Worm (Caenorhabditis elegans) whole organism, early embryonic: ENCODE data around the gene rmd-2.

Source experiments
- F13C5.2 ChIP-seq: sonication (generic microtip); optimal IDR thresholded peaks from 2 replicates; lab custom pipeline; 2017; ENCODE audit warnings: mild to moderate bottlenecking, missing genetic modification characterization, inconsistent platforms, missing compliant biosample characterization
- ama-1 ChIP-seq: fragments of 150-350 bp; optimal IDR thresholded peaks from 2 replicates; lab custom pipeline; 2014
- ceh-13 ChIP-seq: fragments of 200-800 bp; sonication (Bioruptor generic); optimal IDR thresholded peaks from 2 replicates; lab custom pipeline; 2018; ENCODE audit warnings: mild to moderate bottlenecking, missing genetic modification characterization, missing compliant biosample characterization
- ceh-36 ChIP-seq: sonication (generic microtip); optimal IDR thresholded peaks from 2 replicates; lab custom pipeline; 2016; ENCODE audit warnings: missing genetic modification characterization, inconsistent platforms, missing compliant biosample characterization
- ets-7 ChIP-seq: sonication (generic microtip); optimal IDR thresholded peaks from 2 replicates; lab custom pipeline; 2016; ENCODE audit warnings: missing genotype, missing genetic modification characterization, missing compliant biosample characterization
- flt-1 ChIP-seq: fragments of 200-800 bp; sonication (Bioruptor generic); IDR thresholded peaks from 2 replicates; pipeline ENCODE4 v1.3.6; 2022; ENCODE audit warnings: missing genetic modification characterization, missing compliant biosample characterization
- hmbx-1 ChIP-seq: sonication (generic microtip); optimal IDR thresholded peaks from 2 replicates; lab custom pipeline; 2016; ENCODE audit warnings: mild to moderate bottlenecking, missing genetic modification characterization, missing compliant biosample characterization
- hmg-4 ChIP-seq: fragments of 200-800 bp; sonication (Bioruptor generic); optimal IDR thresholded peaks from 2 replicates; lab custom pipeline; 2018; ENCODE audit warnings: mild to moderate bottlenecking, missing genetic modification characterization, missing compliant biosample characterization
- hnd-1 ChIP-seq: sonication (generic microtip); optimal IDR thresholded peaks from 2 replicates; lab custom pipeline; 2016; ENCODE audit warnings: missing genetic modification characterization, missing compliant biosample characterization
- pes-1 ChIP-seq: fragments of 200-800 bp; sonication (Bioruptor generic); IDR thresholded peaks from 2 replicates; pipeline ENCODE4 v1.3.6; 2022; ENCODE audit warnings: missing genetic modification reagents, missing genetic modification characterization, missing compliant biosample characterization
- scrt-1 ChIP-seq: fragments of 200-800 bp; sonication (Bioruptor generic); IDR thresholded peaks from 2 replicates; pipeline ENCODE4 v1.3.6; 2022; ENCODE audit warnings: missing genetic modification characterization, missing compliant biosample characterization
- tbx-11 ChIP-seq: fragments of 200-800 bp; sonication (Bioruptor generic); IDR thresholded peaks from 2 replicates; pipeline ENCODE4 v1.3.6; 2022; ENCODE audit warnings: missing genetic modification characterization, missing compliant biosample characterization
- tbx-37 ChIP-seq: fragments of 200-800 bp; sonication (Bioruptor generic); conservative IDR thresholded peaks from 2 replicates; pipeline ENCODE4 v1.3.6; 2022; ENCODE audit warnings: missing genetic modification reagents, missing genetic modification characterization, missing compliant biosample characterization
- tra-4 ChIP-seq: sonication (generic microtip); optimal IDR thresholded peaks from 2 replicates; lab custom pipeline; 2017; ENCODE audit warnings: missing genetic modification characterization, missing compliant biosample characterization

- TF ChIP-seq hmbx-1 (no peak), ama-1 (lab: Kevin White, UChicago) (no peak), ets-7 (tag; lab: Kevin White, UChicago) (no peak), F13C5.2 (tag; lab: Kevin White, UChicago) (no peak), tbx-11 (GFP tag; lab: Robert Waterston, UW) (no peak), tra-4 (no peak), scrt-1 (GFP tag; lab: Robert Waterston, UW) (no peak), hnd-1 (tag; lab: Kevin White, UChicago) (no peak), ceh-13 (GFP tag; lab: Kevin White, UChicago) (no peak), hmg-4 (GFP tag; lab: Kevin White, UChicago) (no peak), flt-1 (GFP tag; lab: Robert Waterston, UW) (no peak), tbx-37 (GFP tag; lab: Robert Waterston, UW) (no peak), ceh-36 (no peak), pes-1 (GFP tag; lab: Robert Waterston, UW) (no peak)
Observed at ce11 chrV:9995791-9996190, 9.7 kb upstream of the rmd-2 start, which contains the start of gene K08H10.6.
